Worm (Caenorhabditis elegans) whole organism, L3 larva: ENCODE data around the gene vps-53.

ENCODE experiments used
- egl-27 ChIP-seq: sonication (generic microtip); optimal IDR thresholded peaks from 4 replicates; lab custom pipeline; 2017; ENCODE audit warnings: missing biosample characterization, missing genetic modification reagents, missing genetic modification characterization
- fkh-10 ChIP-seq: sonication (generic microtip); optimal IDR thresholded peaks from 2 replicates; lab custom pipeline; 2017; ENCODE audit warnings: missing biosample characterization, missing genetic modification reagents, missing genetic modification characterization
- nhr-237 ChIP-seq: fragments of 150-350 bp; optimal IDR thresholded peaks from 2 replicates; lab custom pipeline; 2014; ENCODE audit warnings: missing biosample characterization, missing genetic modification characterization
- skn-1 ChIP-seq: fragments of 150-350 bp; optimal IDR thresholded peaks from 2 replicates; lab custom pipeline; 2014; ENCODE audit warnings: missing biosample characterization, missing genetic modification characterization

- no peak for TF ChIP-seq egl-27 (tag; lab: Kevin White, UChicago)
- TF ChIP-seq nhr-237 (tag; lab: Kevin White, UChicago), result no peak
- no peak for TF ChIP-seq fkh-10 (GFP tag; lab: Kevin White, UChicago)
- TF ChIP-seq skn-1 (tag; lab: Kevin White, UChicago), result no peak
Measured at ce11 chrIII:9760184-9760583, 2.9 kb upstream of the vps-53 start.
